Worm (Caenorhabditis elegans) whole organism, L2 larva: ENCODE data around the gene ugt-5.

Experiments
- F13H6.1 ChIP-seq: sonication (generic microtip); optimal IDR thresholded peaks from 2 replicates; lab custom pipeline; 2016; ENCODE audit warnings: missing genetic modification characterization, missing compliant biosample characterization
- R02D3.7 ChIP-seq: fragments of 150-350 bp; optimal IDR thresholded peaks from 2 replicates; lab custom pipeline; 2014; ENCODE audit warnings: missing biosample characterization, missing genetic modification characterization
- Y55F3AM.14 ChIP-seq: fragments of 200-800 bp; sonication (Bioruptor generic); optimal IDR thresholded peaks from 2 replicates; lab custom pipeline; 2018; ENCODE audit warnings: mild to moderate bottlenecking, missing genetic modification characterization, missing compliant biosample characterization
- aly-2 ChIP-seq: fragments of 150-350 bp; optimal IDR thresholded peaks from 2 replicates; lab custom pipeline; 2014; ENCODE audit warnings: missing biosample characterization, missing genetic modification characterization
- ama-1 ChIP-seq: fragments of 150-350 bp; optimal IDR thresholded peaks from 2 replicates; lab custom pipeline; 2018; ENCODE audit warnings: inconsistent platforms
- blmp-1 ChIP-seq: sonication (generic microtip); optimal IDR thresholded peaks from 2 replicates; lab custom pipeline; 2017; ENCODE audit warnings: missing genetic modification characterization, mild to moderate bottlenecking, missing compliant biosample characterization, antibody characterized with exemption, moderate library complexity; ENCODE audit not compliant: insufficient read depth
- ceh-16 ChIP-seq: fragments of 150-350 bp; optimal IDR thresholded peaks from 2 replicates; lab custom pipeline; 2014; ENCODE audit warnings: missing biosample characterization, missing genetic modification characterization
- ceh-82 ChIP-seq: fragments of 150-350 bp; optimal IDR thresholded peaks from 2 replicates; lab custom pipeline; 2014; ENCODE audit warnings: missing biosample characterization, missing genetic modification characterization
- egl-27 ChIP-seq: sonication (generic microtip); optimal IDR thresholded peaks from 3 replicates; lab custom pipeline; 2017; ENCODE audit warnings: missing biosample characterization, missing genetic modification reagents, missing genetic modification characterization
- elt-3 ChIP-seq: sonication (generic microtip); optimal IDR thresholded peaks from 2 replicates; lab custom pipeline; 2017; ENCODE audit warnings: missing biosample characterization, missing genetic modification characterization
- fos-1 ChIP-seq: fragments of 150-350 bp; optimal IDR thresholded peaks from 2 replicates; lab custom pipeline; 2014; ENCODE audit warnings: missing biosample characterization, missing genetic modification characterization
- lin-13 ChIP-seq: fragments of 150-350 bp; optimal IDR thresholded peaks from 2 replicates; lab custom pipeline; 2014; ENCODE audit warnings: missing biosample characterization, missing genetic modification reagents, missing genetic modification characterization
- lin-39 ChIP-seq: fragments of 150-350 bp; optimal IDR thresholded peaks from 2 replicates; lab custom pipeline; 2014; ENCODE audit warnings: missing biosample characterization, missing genetic modification reagents, missing genetic modification characterization
- mab-5 ChIP-seq: fragments of 150-350 bp; optimal IDR thresholded peaks from 2 replicates; lab custom pipeline; 2014; ENCODE audit warnings: missing biosample characterization, missing genetic modification characterization
- mbf-1 ChIP-seq: sonication (generic microtip); optimal IDR thresholded peaks from 2 replicates; lab custom pipeline; 2017; ENCODE audit warnings: missing biosample characterization, missing genetic modification characterization
- mdl-1 ChIP-seq, 2 experiments: fragments of 150-350 bp in 1 of 2; sonication (generic microtip) in 1 of 2; optimal IDR thresholded peaks; 2 replicates each; lab custom pipeline; 2017; ENCODE audit warnings: missing biosample characterization in 2 of 2, missing genetic modification characterization in 2 of 2
- nhr-10 ChIP-seq: sonication (generic microtip); optimal IDR thresholded peaks from 2 replicates; lab custom pipeline; 2017; ENCODE audit warnings: missing biosample characterization, missing genetic modification characterization
- nhr-11 ChIP-seq: fragments of 150-350 bp; optimal IDR thresholded peaks from 2 replicates; lab custom pipeline; 2014; ENCODE audit warnings: missing biosample characterization, missing genetic modification characterization
- nhr-129 ChIP-seq: fragments of 150-350 bp; optimal IDR thresholded peaks from 2 replicates; lab custom pipeline; 2014; ENCODE audit warnings: missing biosample characterization, missing genetic modification characterization
- nhr-21 ChIP-seq: fragments of 150-350 bp; optimal IDR thresholded peaks from 2 replicates; lab custom pipeline; 2014; ENCODE audit warnings: missing biosample characterization, missing genetic modification characterization
- nhr-23 ChIP-seq: fragments of 150-350 bp; optimal IDR thresholded peaks from 2 replicates; lab custom pipeline; 2014; ENCODE audit warnings: missing biosample characterization, missing genetic modification reagents, missing genetic modification characterization
- nhr-237 ChIP-seq: fragments of 150-350 bp; optimal IDR thresholded peaks from 2 replicates; lab custom pipeline; 2014; ENCODE audit warnings: missing biosample characterization, missing genetic modification characterization
- nhr-25 ChIP-seq: fragments of 150-350 bp; sonication (generic microtip); optimal IDR thresholded peaks from 3 replicates; lab custom pipeline; 2014; ENCODE audit warnings: missing biosample characterization, missing genetic modification characterization
- nhr-6 ChIP-seq: fragments of 150-350 bp; optimal IDR thresholded peaks from 2 replicates; lab custom pipeline; 2014; ENCODE audit warnings: missing biosample characterization, missing genetic modification characterization
- nhr-77 ChIP-seq: fragments of 150-350 bp; optimal IDR thresholded peaks from 2 replicates; lab custom pipeline; 2014; ENCODE audit warnings: missing biosample characterization, missing genetic modification characterization
- peb-1 ChIP-seq: fragments of 150-350 bp; optimal IDR thresholded peaks from 2 replicates; lab custom pipeline; 2014; ENCODE audit warnings: missing biosample characterization, missing genetic modification characterization
- sma-3 ChIP-seq: sonication (generic microtip); optimal IDR thresholded peaks from 2 replicates; lab custom pipeline; 2016; ENCODE audit warnings: missing genetic modification reagents, missing genetic modification characterization, missing compliant biosample characterization
- sma-9 ChIP-seq, 2 experiments: fragments of 150-350 bp in 1 of 2; sonication (generic microtip) in 1 of 2; optimal IDR thresholded peaks; 2 replicates each; lab custom pipeline; 2014 to 2016; ENCODE audit warnings: missing genetic modification characterization in 2 of 2, mild to moderate bottlenecking in 1 of 2, missing biosample characterization in 1 of 2, missing compliant biosample characterization in 1 of 2, missing genetic modification reagents in 1 of 2, moderate library complexity in 1 of 2
- snpc-4 ChIP-seq: fragments of 150-350 bp; optimal IDR thresholded peaks from 2 replicates; lab custom pipeline; 2014; ENCODE audit warnings: missing biosample characterization, missing genetic modification characterization
- unc-39 ChIP-seq: fragments of 150-350 bp; optimal IDR thresholded peaks from 2 replicates; lab custom pipeline; 2014; ENCODE audit warnings: missing biosample characterization, missing genetic modification characterization
- ztf-1 ChIP-seq: fragments of 200-800 bp; sonication (Bioruptor generic); conservative IDR thresholded peaks from 2 replicates; pipeline ENCODE4 v1.3.6; 2022; ENCODE audit warnings: missing genetic modification characterization, missing compliant biosample characterization
- ztf-11 ChIP-seq: sonication (generic microtip); optimal IDR thresholded peaks from 2 replicates; lab custom pipeline; 2017; ENCODE audit warnings: missing biosample characterization, missing genetic modification characterization

ugt-5 gene

DNA sequence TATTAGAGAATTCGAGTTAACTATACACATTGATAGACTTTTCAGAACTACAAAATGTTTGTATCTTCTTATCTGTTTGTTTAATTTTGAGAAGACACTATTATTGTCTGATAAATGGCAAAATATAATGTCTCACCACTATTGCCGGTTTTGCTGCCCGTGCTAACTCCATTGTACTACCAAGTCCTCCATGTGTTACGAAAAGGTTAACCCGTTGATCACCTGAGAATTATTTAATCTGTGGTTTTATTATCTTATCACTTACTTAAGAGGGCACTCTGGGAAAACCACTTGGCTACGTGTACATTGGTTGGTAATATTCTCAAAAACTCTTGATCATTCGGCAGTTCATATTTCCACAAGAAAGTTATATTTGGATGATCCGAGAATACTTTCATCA is 3.2 kb upstream of the ugt-5 start:
- no peak for TF ChIP-seq nhr-21 (tag; lab: Kevin White, UChicago)
- no peak for TF ChIP-seq elt-3 (tag; lab: Kevin White, UChicago)
- no peak for TF ChIP-seq F13H6.1 (tag; lab: Kevin White, UChicago)
- no peak for TF ChIP-seq lin-13 (GFP tag; lab: Kevin White, UChicago)
- TF ChIP-seq ceh-82 = no peak
- TF ChIP-seq aly-2 (tag; lab: Kevin White, UChicago) = no peak
- no peak for TF ChIP-seq nhr-129 (tag; lab: Kevin White, UChicago)
- TF ChIP-seq nhr-25 (tag; lab: Kevin White, UChicago) = no peak
- no peak for TF ChIP-seq egl-27
- TF ChIP-seq ztf-1 = no peak
- no peak for TF ChIP-seq mbf-1 (tag; lab: Kevin White, UChicago)
- no peak for TF ChIP-seq nhr-11 (tag; lab: Kevin White, UChicago)
- no peak for TF ChIP-seq ceh-16
- no peak for TF ChIP-seq sma-9 (GFP tag; optimal IDR thresholded peaks at IDR 0.05; lab: Kevin White, UChicago)
- no peak for TF ChIP-seq sma-9 (tag; optimal IDR thresholded peaks at IDR 0.05; lab: Kevin White, UChicago)
- TF ChIP-seq nhr-10 (tag; lab: Kevin White, UChicago) = no peak
- TF ChIP-seq Y55F3AM.14 = no peak

- TF ChIP-seq lin-13 (GFP tag; lab: Kevin White, UChicago) = no peak
- TF ChIP-seq fos-1 = peak; percentile 12
- TF ChIP-seq unc-39 = no peak
- no peak for TF ChIP-seq nhr-77 (tag; lab: Kevin White, UChicago)
- TF ChIP-seq sma-9 (GFP tag; optimal IDR thresholded peaks at IDR 0.05; lab: Kevin White, UChicago) = peak; percentile 3
- TF ChIP-seq sma-9 (tag; optimal IDR thresholded peaks at IDR 0.05; lab: Kevin White, UChicago) = no peak
Measured at ce11 chrV:12795196-12795595, 2.4 kb upstream of the ugt-5 start, which contains the start of gene ugt-4. Gene ugt-4 (minus strand): TSS chrV:12795336.

DNA sequence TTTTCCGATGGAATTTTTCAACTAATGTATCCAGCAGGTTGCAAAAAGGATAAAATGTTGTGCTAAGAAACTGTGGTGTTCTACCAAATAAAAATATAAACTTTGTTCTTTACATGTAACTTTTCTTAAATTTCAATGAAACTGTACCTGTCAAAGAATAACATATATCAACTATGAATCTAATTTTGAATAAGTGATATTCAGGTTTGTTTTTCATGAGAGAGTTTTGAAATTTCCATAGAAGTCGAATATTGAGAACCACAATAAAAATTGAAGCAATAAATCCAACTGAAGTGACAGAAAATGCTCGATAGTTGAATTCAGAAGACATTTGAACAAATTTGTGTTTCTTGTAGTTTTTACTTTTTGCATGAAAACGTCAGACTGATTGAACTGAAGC is 2.6 kb downstream of the ugt-5 start, which contains the start of gene srbc-43:
srbc-43 (minus strand) TSS at position 331 of the 400 bp plus-strand sequence.
- TF ChIP-seq nhr-10 (tag; lab: Kevin White, UChicago) (no peak), lin-39 (no peak), nhr-23 (tag; lab: Kevin White, UChicago) (no peak), nhr-77 (tag; lab: Kevin White, UChicago) (no peak), fos-1 (no peak), ceh-82 (no peak), nhr-237 (tag; lab: Kevin White, UChicago) (no peak), Y55F3AM.14 (no peak), snpc-4 (tag; lab: Kevin White, UChicago) (no peak), ceh-16 (no peak), elt-3 (tag; lab: Kevin White, UChicago) (no peak)

ce11 chrV:12788451-12788850 is 4.3 kb downstream of the ugt-5 start, which contains the start of gene srbc-44:
Gene srbc-44 (minus strand): TSS chrV:12788551.
- no peak for TF ChIP-seq peb-1 (tag; lab: Kevin White, UChicago)
- TF ChIP-seq mab-5 (tag; lab: Kevin White, UChicago) = no peak
- TF ChIP-seq nhr-237 (tag; lab: Kevin White, UChicago) = no peak
- no peak for TF ChIP-seq Y55F3AM.14
- TF ChIP-seq R02D3.7 = no peak
- no peak for TF ChIP-seq sma-9 (GFP tag; optimal IDR thresholded peaks at IDR 0.05; lab: Kevin White, UChicago)
- TF ChIP-seq sma-9 (tag; optimal IDR thresholded peaks at IDR 0.05; lab: Kevin White, UChicago) = no peak
- no peak for TF ChIP-seq nhr-21 (tag; lab: Kevin White, UChicago)
- TF ChIP-seq nhr-11 (tag; lab: Kevin White, UChicago) = no peak
- no peak for TF ChIP-seq mbf-1 (tag; lab: Kevin White, UChicago)

- no peak for TF ChIP-seq ztf-1
- TF ChIP-seq ztf-11 (tag; lab: Kevin White, UChicago) = no peak
- no peak for TF ChIP-seq sma-9 (GFP tag; optimal IDR thresholded peaks at IDR 0.05; lab: Kevin White, UChicago)
- no peak for TF ChIP-seq sma-9 (tag; optimal IDR thresholded peaks at IDR 0.05; lab: Kevin White, UChicago)
- TF ChIP-seq ama-1 (lab: Kevin White, UChicago) = no peak
- TF ChIP-seq mdl-1 (tag; optimal IDR thresholded peaks at IDR 0.05; lab: Kevin White, UChicago) = no peak
- TF ChIP-seq aly-2 (tag; lab: Kevin White, UChicago) = no peak
- no peak for TF ChIP-seq nhr-11 (tag; lab: Kevin White, UChicago)
- no peak for TF ChIP-seq sma-3 (GFP tag; lab: Kevin White, UChicago)
- no peak for TF ChIP-seq nhr-6 (tag; lab: Kevin White, UChicago)
- no peak for TF ChIP-seq ceh-16
- no peak for TF ChIP-seq blmp-1 (tag; lab: Kevin White, UChicago)
- no peak for TF ChIP-seq snpc-4 (tag; lab: Kevin White, UChicago)
- no peak for TF ChIP-seq fos-1
Measured at ce11 chrV:12787026-12787425, 5.7 kb downstream of the ugt-5 start, which contains the start of gene fkb-4. Gene fkb-4 (minus strand): TSS chrV:12787126.
